Worm (Caenorhabditis elegans) whole organism, L4 larva: Measurements from ENCODE around the gene sma-6.

Experiments used
- F10B5.3 ChIP-seq: sonication (generic microtip); optimal IDR thresholded peaks from 2 replicates; lab custom pipeline; 2016; ENCODE audit warnings: mild to moderate bottlenecking, missing genetic modification characterization, missing compliant biosample characterization
- R02D3.7 ChIP-seq: fragments of 150-350 bp; sonication (generic microtip); optimal IDR thresholded peaks from 3 replicates; lab custom pipeline; 2014; ENCODE audit warnings: missing biosample characterization, missing genetic modification characterization
- T20F7.1 ChIP-seq: fragments of 200-800 bp; sonication (Bioruptor generic); optimal IDR thresholded peaks from 2 replicates; lab custom pipeline; 2018; ENCODE audit warnings: mild to moderate bottlenecking, missing genetic modification characterization, missing compliant biosample characterization
- T26A8.4 ChIP-seq: fragments of 200-800 bp; sonication (Bioruptor generic); IDR thresholded peaks from 2 replicates; pipeline ENCODE4 v1.3.6; 2022; ENCODE audit warnings: missing genetic modification characterization, missing compliant biosample characterization
- Y105C5A.15 ChIP-seq: fragments of 200-800 bp; sonication (Bioruptor generic); IDR thresholded peaks from 2 replicates; pipeline ENCODE4 v1.3.6; 2022; ENCODE audit warnings: missing genetic modification characterization, missing compliant biosample characterization
- Y5F2A.4 ChIP-seq: fragments of 200-800 bp; sonication (Bioruptor generic); optimal IDR thresholded peaks from 2 replicates; lab custom pipeline; 2018; ENCODE audit warnings: mild to moderate bottlenecking, missing genetic modification characterization, missing compliant biosample characterization
- ZK337.2 ChIP-seq: fragments of 200-800 bp; sonication (Bioruptor generic); IDR thresholded peaks from 2 replicates; pipeline ENCODE4 v1.3.6; 2022; ENCODE audit warnings: missing genetic modification reagents, missing genetic modification characterization, missing compliant biosample characterization
- aha-1 ChIP-seq: fragments of 150-350 bp; peaks from one replicate; lab custom pipeline; 2014; ENCODE audit warnings: missing biosample characterization, missing genetic modification characterization
- ama-1 ChIP-seq: fragments of 150-350 bp; optimal IDR thresholded peaks from 2 replicates; lab custom pipeline; 2014; ENCODE audit warnings: inconsistent platforms, mixed read lengths
- attf-4 ChIP-seq: sonication (generic microtip); optimal IDR thresholded peaks from 3 replicates; lab custom pipeline; 2017; ENCODE audit warnings: missing biosample characterization, missing genetic modification characterization
- ceh-62 ChIP-seq: sonication (generic microtip); optimal IDR thresholded peaks from 2 replicates; lab custom pipeline; 2017; ENCODE audit warnings: missing biosample characterization, missing genetic modification characterization
- daf-12 ChIP-seq: fragments of 150-350 bp; optimal IDR thresholded peaks from 2 replicates; lab custom pipeline; 2014; ENCODE audit warnings: missing biosample characterization, missing genetic modification reagents, missing genetic modification characterization
- daf-16 ChIP-seq, 3 experiments: sonication (generic microtip); optimal IDR thresholded peaks; 2 replicates each; lab custom pipeline; 2016 to 2017; ENCODE audit warnings: missing genetic modification characterization in 3 of 3, missing genetic modification reagents in 3 of 3, mild to moderate bottlenecking in 2 of 3, missing compliant biosample characterization in 2 of 3, missing biosample characterization in 1 of 3, moderate library complexity in 1 of 3
- daf-19 ChIP-seq: fragments of 200-800 bp; sonication (Bioruptor generic); conservative IDR thresholded peaks from 2 replicates; pipeline ENCODE4 v1.3.6; 2022; ENCODE audit warnings: missing genetic modification characterization, missing compliant biosample characterization
- daf-8 ChIP-seq: fragments of 200-800 bp; sonication (Bioruptor generic); IDR thresholded peaks from 2 replicates; pipeline ENCODE4 v1.3.6; 2022; ENCODE audit warnings: missing genetic modification characterization, missing compliant biosample characterization
- dmd-9 ChIP-seq: fragments of 200-800 bp; sonication (Bioruptor generic); IDR thresholded peaks from 2 replicates; pipeline ENCODE4 v1.3.6; 2022; ENCODE audit warnings: missing genetic modification reagents, missing genetic modification characterization, missing compliant biosample characterization
- dpl-1 ChIP-seq: fragments of 150-350 bp; optimal IDR thresholded peaks from 2 replicates; lab custom pipeline; 2014; ENCODE audit warnings: missing biosample characterization, missing genetic modification reagents, missing genetic modification characterization
- duxl-1 ChIP-seq: sonication (generic microtip); optimal IDR thresholded peaks from 2 replicates; lab custom pipeline; 2016; ENCODE audit warnings: mild to moderate bottlenecking, missing genetic modification characterization, moderate library complexity, missing compliant biosample characterization; ENCODE audit not compliant: poor library complexity
- dve-1 ChIP-seq: sonication (generic microtip); optimal IDR thresholded peaks from 2 replicates; lab custom pipeline; 2017; ENCODE audit warnings: antibody characterized with exemption, mild to moderate bottlenecking, missing genetic modification characterization, missing compliant biosample characterization; ENCODE audit not compliant: insufficient read depth
- lim-7 ChIP-seq: fragments of 200-800 bp; sonication (Bioruptor generic); IDR thresholded peaks from 2 replicates; pipeline ENCODE4 v1.3.6; 2022; ENCODE audit warnings: missing genetic modification characterization, missing compliant biosample characterization
- lin-29 ChIP-seq: fragments of 200-800 bp; sonication (Bioruptor generic); IDR thresholded peaks from 2 replicates; pipeline ENCODE4 v1.3.6; 2022; ENCODE audit warnings: missing genetic modification reagents, missing genetic modification characterization, missing compliant biosample characterization
- lin-38 ChIP-seq: fragments of 200-800 bp; sonication (Bioruptor generic); IDR thresholded peaks from 2 replicates; pipeline ENCODE4 v1.3.6; 2022; ENCODE audit warnings: missing genetic modification reagents, missing genetic modification characterization, missing compliant biosample characterization
- lin-39 ChIP-seq: fragments of 150-350 bp; optimal IDR thresholded peaks from 2 replicates; lab custom pipeline; 2014; ENCODE audit warnings: missing biosample characterization, missing genetic modification reagents, missing genetic modification characterization
- lir-3 ChIP-seq: sonication (generic microtip); optimal IDR thresholded peaks from 2 replicates; lab custom pipeline; 2016; ENCODE audit warnings: mild to moderate bottlenecking, missing genetic modification characterization, missing compliant biosample characterization
- madf-5 ChIP-seq, 2 experiments: fragments of 200-800 bp; sonication (Bioruptor generic); IDR thresholded peaks; 2 replicates each; pipeline ENCODE4 v1.3.6; 2022; ENCODE audit warnings: missing compliant biosample characterization in 2 of 2, missing genetic modification characterization in 2 of 2
- mdl-1 ChIP-seq, 2 experiments: fragments of 150-350 bp in 1 of 2; sonication (generic microtip) in 1 of 2; optimal IDR thresholded peaks; 2 replicates each; lab custom pipeline; 2014 to 2017; ENCODE audit warnings: missing biosample characterization in 2 of 2, missing genetic modification characterization in 2 of 2
- mep-1 ChIP-seq: fragments of 150-350 bp; sonication (generic microtip); optimal IDR thresholded peaks from 3 replicates; lab custom pipeline; 2014; ENCODE audit warnings: missing biosample characterization, missing genetic modification characterization
- mes-2 ChIP-seq: sonication (generic microtip); optimal IDR thresholded peaks from 2 replicates; lab custom pipeline; 2016; ENCODE audit warnings: missing genotype, mild to moderate bottlenecking, missing genetic modification characterization, missing compliant biosample characterization; ENCODE audit not compliant: poor library complexity, severe bottlenecking
- mxl-3 ChIP-seq: fragments of 200-800 bp; sonication (Bioruptor generic); optimal IDR thresholded peaks from 2 replicates; lab custom pipeline; 2018; ENCODE audit warnings: mild to moderate bottlenecking, missing genetic modification characterization, missing compliant biosample characterization
- nhr-102 ChIP-seq: sonication (generic microtip); optimal IDR thresholded peaks from 2 replicates; lab custom pipeline; 2016; ENCODE audit warnings: mild to moderate bottlenecking, missing genetic modification characterization, moderate library complexity, missing compliant biosample characterization
- nhr-237 ChIP-seq: sonication (generic microtip); optimal IDR thresholded peaks from 2 replicates; lab custom pipeline; 2017; ENCODE audit warnings: missing biosample characterization, missing genetic modification characterization
- nhr-25 ChIP-seq: sonication (generic microtip); optimal IDR thresholded peaks from 2 replicates; lab custom pipeline; 2017; ENCODE audit warnings: missing genetic modification characterization, mild to moderate bottlenecking, missing compliant biosample characterization, antibody characterized with exemption, moderate library complexity, borderline replicate concordance; ENCODE audit not compliant: insufficient read depth
- nhr-28 ChIP-seq: fragments of 150-350 bp; optimal IDR thresholded peaks from 2 replicates; lab custom pipeline; 2014; ENCODE audit warnings: missing biosample characterization, missing genetic modification characterization
- nhr-48 ChIP-seq: sonication (generic microtip); optimal IDR thresholded peaks from 2 replicates; lab custom pipeline; 2016; ENCODE audit warnings: mild to moderate bottlenecking, missing genetic modification characterization, missing compliant biosample characterization
- nhr-6 ChIP-seq: fragments of 150-350 bp; optimal IDR thresholded peaks from 2 replicates; lab custom pipeline; 2014; ENCODE audit warnings: missing biosample characterization, missing genetic modification characterization
- nhr-76 ChIP-seq: fragments of 150-350 bp; optimal IDR thresholded peaks from 2 replicates; lab custom pipeline; 2014; ENCODE audit warnings: missing biosample characterization, missing genetic modification characterization
- nhr-77 ChIP-seq: fragments of 150-350 bp; optimal IDR thresholded peaks from 2 replicates; lab custom pipeline; 2014; ENCODE audit warnings: missing biosample characterization, missing genetic modification characterization
- php-3 ChIP-seq: fragments of 200-800 bp; sonication (Bioruptor generic); IDR thresholded peaks from 2 replicates; pipeline ENCODE4 v1.3.6; 2022; ENCODE audit warnings: missing genetic modification reagents, missing genetic modification characterization, missing compliant biosample characterization
- pqm-1 ChIP-seq: sonication (generic microtip); optimal IDR thresholded peaks from 2 replicates; lab custom pipeline; 2017; ENCODE audit warnings: missing biosample characterization, missing genetic modification characterization
- rbr-2 ChIP-seq: sonication (generic microtip); optimal IDR thresholded peaks from 2 replicates; lab custom pipeline; 2016; ENCODE audit warnings: missing genotype, missing genetic modification characterization, missing compliant biosample characterization
- snpc-1.2 ChIP-seq: fragments of 200-800 bp; sonication (Bioruptor generic); IDR thresholded peaks from 2 replicates; pipeline ENCODE4 v1.3.6; 2022; ENCODE audit warnings: missing genetic modification reagents, missing genetic modification characterization, missing compliant biosample characterization
- snpc-4 ChIP-seq: fragments of 150-350 bp; optimal IDR thresholded peaks from 2 replicates; lab custom pipeline; 2014; ENCODE audit warnings: missing biosample characterization, missing genetic modification characterization
- spr-3 ChIP-seq: fragments of 200-800 bp; sonication (Bioruptor generic); optimal IDR thresholded peaks from 2 replicates; lab custom pipeline; 2018; ENCODE audit warnings: mild to moderate bottlenecking, missing genetic modification characterization, missing compliant biosample characterization
- tag-97 ChIP-seq: fragments of 200-800 bp; sonication (Bioruptor generic); IDR thresholded peaks from 2 replicates; pipeline ENCODE4 v1.3.6; 2022; ENCODE audit warnings: missing genetic modification characterization, missing compliant biosample characterization
- unc-39 ChIP-seq: sonication (generic microtip); optimal IDR thresholded peaks from 2 replicates; lab custom pipeline; 2017; ENCODE audit warnings: missing biosample characterization, missing genetic modification characterization
- zfp-2 ChIP-seq: sonication (generic microtip); optimal IDR thresholded peaks from 2 replicates; lab custom pipeline; 2016; ENCODE audit warnings: mild to moderate bottlenecking, missing genetic modification characterization, missing compliant biosample characterization
- ztf-7 ChIP-seq: fragments of 150-350 bp; optimal IDR thresholded peaks from 2 replicates; lab custom pipeline; 2014; ENCODE audit warnings: missing biosample characterization, missing genetic modification characterization

Gene sma-6

ce11 chrII:6324086-6324485 is at the start of gene sma-6:
Gene sma-6 (plus strand): TSS chrII:6324484.
- no peak for TF ChIP-seq nhr-48 (tag; lab: Kevin White, UChicago)
- peak; percentile 12 for TF ChIP-seq dve-1 (tag; lab: Kevin White, UChicago)
- peak; percentile 24 for TF ChIP-seq nhr-28 (tag; lab: Kevin White, UChicago)
- peak; percentile 22 for TF ChIP-seq pqm-1 (tag; lab: Kevin White, UChicago)

- TF ChIP-seq rbr-2 (tag; lab: Kevin White, UChicago) (no peak), mxl-3 (GFP tag; lab: Kevin White, UChicago) (no peak), mep-1 (tag; lab: Kevin White, UChicago) (no peak), tag-97 (GFP tag; lab: Robert Waterston, UW) (no peak), unc-39 (tag; lab: Kevin White, UChicago) (no peak), lir-3 (tag; lab: Kevin White, UChicago) (no peak), nhr-237 (tag; lab: Kevin White, UChicago) (no peak), Y105C5A.15 (no peak), nhr-102 (tag; lab: Kevin White, UChicago) (no peak), madf-5 (GFP tag; IDR thresholded peaks at IDR 0.05; lab: Robert Waterston, UW) (no peak), ztf-7 (tag; lab: Kevin White, UChicago) (no peak), Y5F2A.4 (GFP tag; lab: Kevin White, UChicago) (no peak), attf-4 (tag; lab: Kevin White, UChicago) (no peak), ama-1 (lab: Kevin White, UChicago) (no peak), pqm-1 (tag; lab: Kevin White, UChicago) (no peak), lin-39 (tag; lab: Kevin White, UChicago) (no peak), duxl-1 (tag; lab: Kevin White, UChicago) (no peak), dmd-9 (GFP tag; lab: Robert Waterston, UW) (no peak), T26A8.4 (no peak)
Measured at ce11 chrII:6281002-6281401, 43.3 kb upstream of the sma-6 start, which contains the start of gene scly-1. Gene scly-1 (minus strand): TSS chrII:6281102.

ce11 chrII:6281903-6282302 is 42.4 kb upstream of the sma-6 start:
- no peak for TF ChIP-seq daf-8 (GFP tag; lab: Robert Waterston, UW)
- no peak for TF ChIP-seq snpc-1.2 (GFP tag; lab: Robert Waterston, UW)
- TF ChIP-seq dpl-1 (GFP tag; lab: Kevin White, UChicago), result no peak
- no peak for TF ChIP-seq lin-29
- no peak for TF ChIP-seq daf-16 (GFP tag; optimal IDR thresholded peaks at IDR 0.05; lab: Kevin White, UChicago)
- TF ChIP-seq daf-16 (tag; optimal IDR thresholded peaks at IDR 0.05; lab: Kevin White, UChicago), result peak; percentile 69
- no peak for TF ChIP-seq mes-2 (tag; lab: Kevin White, UChicago)
- no peak for TF ChIP-seq T20F7.1
- no peak for TF ChIP-seq ceh-62
- TF ChIP-seq php-3 (GFP tag; lab: Robert Waterston, UW), result peak; percentile 24; the same call in 1 of the 2 replicates
- no peak for TF ChIP-seq spr-3 (GFP tag; lab: Kevin White, UChicago)
- no peak for TF ChIP-seq F10B5.3
- TF ChIP-seq unc-39 (tag; lab: Kevin White, UChicago), result no peak
- TF ChIP-seq pqm-1 (tag; lab: Kevin White, UChicago), result peak; percentile 59
- no peak for TF ChIP-seq zfp-2 (tag; lab: Kevin White, UChicago)
- no peak for TF ChIP-seq nhr-48 (tag; lab: Kevin White, UChicago)
- no peak for TF ChIP-seq ama-1 (lab: Kevin White, UChicago)
- TF ChIP-seq R02D3.7, result no peak
- TF ChIP-seq lin-38 (GFP tag; lab: Robert Waterston, UW), result no peak
- TF ChIP-seq nhr-28 (tag; lab: Kevin White, UChicago), result peak; percentile 45
- no peak for TF ChIP-seq lim-7 (GFP tag; lab: Robert Waterston, UW)
- TF ChIP-seq lin-39 (tag; lab: Kevin White, UChicago), result no peak
- no peak for TF ChIP-seq daf-12 (tag; lab: Kevin White, UChicago)
- no peak for TF ChIP-seq mdl-1 (tag; optimal IDR thresholded peaks at IDR 0.05; lab: Kevin White, UChicago)
- no peak for TF ChIP-seq nhr-25 (tag; lab: Kevin White, UChicago)
- TF ChIP-seq mep-1 (tag; lab: Kevin White, UChicago), result no peak
- TF ChIP-seq ZK337.2 (GFP tag; lab: Robert Waterston, UW), result no peak
- no peak for TF ChIP-seq daf-19 (GFP tag; lab: Robert Waterston, UW)
- no peak for TF ChIP-seq dmd-9 (GFP tag; lab: Robert Waterston, UW)
- no peak for TF ChIP-seq aha-1
- TF ChIP-seq snpc-4 (tag; lab: Kevin White, UChicago), result no peak
- TF ChIP-seq nhr-6 (tag; lab: Kevin White, UChicago), result no peak
- TF ChIP-seq nhr-77 (tag; lab: Kevin White, UChicago), result peak; percentile 9
- TF ChIP-seq nhr-76 (tag; lab: Kevin White, UChicago), result no peak
